Fruit fly (Drosophila melanogaster): ENCODE results near the gene t.
A peak's percentile ranks its signal among the peaks of the same experiment; 100 is the strongest.

Gene t

dm6 chrX:9255021-9255420, 32.0 kb upstream of the t start:
- TF ChIP-seq sens (GFP tag) (peak; percentile 24), Atf3 (GFP tag; optimal IDR thresholded peaks at IDR 0.05) (no peak), Aef1 (GFP tag; IDR thresholded peaks at IDR 0.05) (no peak), CG4820 (GFP tag; optimal IDR thresholded peaks at IDR 0.05) (no peak), dati (GFP tag; IDR thresholded peaks at IDR 0.05) (no peak), tll (GFP tag; optimal IDR thresholded peaks at IDR 0.05) (no peak), CG13775 (GFP tag; optimal IDR thresholded peaks at IDR 0.05) (no peak), scrt (GFP tag; optimal IDR thresholded peaks at IDR 0.05) (no peak), Antp (GFP tag; optimal IDR thresholded peaks at IDR 0.05) (no peak), Hr51 (GFP tag; optimal IDR thresholded peaks at IDR 0.05) (no peak), CG14710 (tag; optimal IDR thresholded peaks at IDR 0.05) (no peak), NC2β (GFP tag; optimal IDR thresholded peaks at IDR 0.05) (no peak), grau (tag; optimal IDR thresholded peaks at IDR 0.05) (no peak), unc-4 (GFP tag; IDR thresholded peaks at IDR 0.05; ENCODE audit: partially characterized antibody) (no peak), sd (tag; optimal IDR thresholded peaks at IDR 0.05) (peak; percentile 79), ash1 (GFP tag; optimal IDR thresholded peaks at IDR 0.05) (no peak), PHDP (tag; optimal IDR thresholded peaks at IDR 0.05) (no peak), CG11723 (GFP tag; optimal IDR thresholded peaks at IDR 0.05) (no peak), trh (GFP tag; optimal IDR thresholded peaks at IDR 0.05) (no peak), CG32532 (GFP tag; IDR thresholded peaks at IDR 0.05) (no peak), CG6175 (GFP tag; IDR thresholded peaks at IDR 0.05) (no peak), CG8388 (GFP tag; optimal IDR thresholded peaks at IDR 0.05) (no peak), CG10543 (GFP tag; optimal IDR thresholded peaks at IDR 0.05) (no peak), sug (tag; optimal IDR thresholded peaks at IDR 0.05) (no peak), CG10321 (GFP tag; IDR thresholded peaks at IDR 0.05) (peak; percentile 61), CG6683 (GFP tag; optimal IDR thresholded peaks at IDR 0.05) (no peak), mirr (GFP tag; optimal IDR thresholded peaks at IDR 0.05) (no peak), MBD-R2 (GFP tag; IDR thresholded peaks at IDR 0.05) (no peak), CG11504 (tag; optimal IDR thresholded peaks at IDR 0.05) (no peak), HLH54F (GFP tag; optimal IDR thresholded peaks at IDR 0.05) (no peak), lmd (GFP tag; IDR thresholded peaks at IDR 0.05) (no peak), CG42726 (GFP tag; IDR thresholded peaks at IDR 0.05; ENCODE audit: partially characterized antibody) (no peak), Taf1 (GFP tag; IDR thresholded peaks at IDR 0.05) (no peak), CHES-1-like (GFP tag; optimal IDR thresholded peaks at IDR 0.05) (no peak), lab (GFP tag; optimal IDR thresholded peaks at IDR 0.05) (no peak), exex (tag; optimal IDR thresholded peaks at IDR 0.05) (no peak), D19B (GFP tag; optimal IDR thresholded peaks at IDR 0.05) (peak; percentile 60), tin (GFP tag; optimal IDR thresholded peaks at IDR 0.05) (no peak), knrl (GFP tag; IDR thresholded peaks at IDR 0.05; ENCODE audit: partially characterized antibody) (no peak), sc (optimal IDR thresholded peaks at IDR 0.05) (no peak), sc (GFP tag; optimal IDR thresholded peaks at IDR 0.05) (no peak), CG10209 (GFP tag; optimal IDR thresholded peaks at IDR 0.05) (no peak), peb (GFP tag; IDR thresholded peaks at IDR 0.05) (no peak), jumu (GFP tag; optimal IDR thresholded peaks at IDR 0.05) (no peak), row (GFP tag; IDR thresholded peaks at IDR 0.05) (0 out of 3 replicates have a peak, but pooled peaks have one; percentile 15), CG1832 (GFP tag; optimal IDR thresholded peaks at IDR 0.05) (peak; percentile 65), CG12391 (tag; optimal IDR thresholded peaks at IDR 0.05) (no peak), crc (GFP tag; optimal IDR thresholded peaks at IDR 0.05) (no peak), Xrp1 (GFP tag; IDR thresholded peaks at IDR 0.05) (no peak)

All from whole organism, embryonic.